Worm (Caenorhabditis elegans): Measurements from ENCODE around the gene trpp-6.

Gene trpp-6

DNA sequence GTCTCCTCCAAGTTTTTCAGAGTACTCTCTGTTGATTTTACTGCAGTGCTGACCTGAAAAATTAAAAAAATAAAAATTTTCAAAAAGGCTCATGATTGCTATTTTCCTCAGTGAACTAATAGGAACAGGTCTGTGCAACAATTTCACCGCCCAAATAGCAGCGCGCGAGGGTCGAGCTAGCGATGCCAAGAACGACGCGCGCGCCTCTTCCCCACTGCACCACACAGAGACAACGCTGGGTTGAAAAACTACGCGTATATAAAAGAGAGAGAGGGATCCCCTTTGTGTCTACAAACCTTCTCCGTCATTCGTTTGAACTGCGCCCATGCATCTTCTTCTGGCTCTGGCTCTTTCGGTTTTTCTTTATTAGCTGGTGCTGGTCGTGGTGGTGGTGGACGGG is 21.6 kb upstream of the trpp-6 start (continued):
- TF ChIP-seq dpl-1 (GFP tag; optimal IDR thresholded peaks at IDR 0.05) = peak in 2 of 3 experiments; percentile 45 to 46
- no peak for TF ChIP-seq ama-1 (optimal IDR thresholded peaks at IDR 0.05)
- TF ChIP-seq nhr-19 (GFP tag; conservative IDR thresholded peaks at IDR 0.05) = peak; percentile 64
- TF ChIP-seq nhr-28 (tag; optimal IDR thresholded peaks at IDR 0.05) = no peak
- no peak for TF ChIP-seq nhr-85 (tag)
- TF ChIP-seq sox-4 (tag; optimal IDR thresholded peaks at IDR 0.05) = no peak
- TF ChIP-seq ceh-90 (tag; optimal IDR thresholded peaks at IDR 0.05) = no peak
- TF ChIP-seq unc-98 (GFP tag; IDR thresholded peaks at IDR 0.05) = no peak
- peak; percentile 2 for TF ChIP-seq irx-1 (tag; optimal IDR thresholded peaks at IDR 0.05)

DNA sequence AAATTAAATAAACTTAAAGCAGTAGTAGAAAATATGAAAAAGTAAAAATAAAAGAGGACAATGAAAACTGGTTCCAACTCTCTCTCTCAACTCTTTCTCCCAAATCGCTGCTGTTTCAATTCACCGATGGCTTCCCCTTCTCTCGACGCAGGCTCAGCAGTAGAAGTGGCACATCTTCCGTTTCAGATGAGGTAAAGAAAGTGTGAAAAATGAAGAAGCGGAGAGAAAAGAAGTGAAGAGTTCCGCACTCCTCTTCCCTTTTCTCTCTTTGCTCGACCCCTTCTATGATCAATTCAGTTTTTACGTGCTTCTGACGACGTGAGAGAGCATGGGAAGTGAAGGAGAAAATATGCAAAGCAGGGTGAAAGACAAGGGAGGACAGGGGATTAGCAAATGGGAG is 17.4 kb upstream of the trpp-6 start:
- no peak for TF ChIP-seq vab-15 (tag; optimal IDR thresholded peaks at IDR 0.05)
- TF ChIP-seq ama-1 (optimal IDR thresholded peaks at IDR 0.05) = no peak
- TF ChIP-seq efl-1 (optimal IDR thresholded peaks at IDR 0.05) = no peak
- peak in 1 of 2 experiments; percentile 72 for TF ChIP-seq efl-1 (GFP tag; optimal IDR thresholded peaks at IDR 0.05 in 1 of 2)
- TF ChIP-seq fkh-8 (tag; optimal IDR thresholded peaks at IDR 0.05) = peak; percentile 35
- peak; percentile 17 for TF ChIP-seq egl-13 (tag; optimal IDR thresholded peaks at IDR 0.05)
- no peak for TF ChIP-seq unc-62 (GFP tag; optimal IDR thresholded peaks at IDR 0.05)
- no peak for TF ChIP-seq mab-9 (GFP tag; IDR thresholded peaks at IDR 0.05)
- TF ChIP-seq tbx-2 (tag; optimal IDR thresholded peaks at IDR 0.05) = no peak
- TF ChIP-seq nhr-47 (tag; optimal IDR thresholded peaks at IDR 0.05) = peak; percentile 31
- TF ChIP-seq nhr-77 (tag; optimal IDR thresholded peaks at IDR 0.05) = no peak
- TF ChIP-seq nhr-28 (tag; optimal IDR thresholded peaks at IDR 0.05) = no peak
- no peak for TF ChIP-seq aha-1 (tag; optimal IDR thresholded peaks at IDR 0.05)
- peak in 1 of 3 experiments; percentile 10 for TF ChIP-seq ceh-82 (tag; optimal IDR thresholded peaks at IDR 0.05)
- no peak for TF ChIP-seq aly-2 (tag; optimal IDR thresholded peaks at IDR 0.05)
- no peak for TF ChIP-seq zip-4 (GFP tag; optimal IDR thresholded peaks at IDR 0.05)
- no peak for TF ChIP-seq nhr-11 (tag; optimal IDR thresholded peaks at IDR 0.05)
- peak; percentile 67 for TF ChIP-seq fkh-10 (GFP tag; optimal IDR thresholded peaks at IDR 0.05)
- peak; percentile 82 for TF ChIP-seq lin-14 (GFP tag; optimal IDR thresholded peaks at IDR 0.05)
- peak; percentile 13; the same call in 1 of the 2 replicates for TF ChIP-seq isw-1 (GFP tag; IDR thresholded peaks at IDR 0.05)
- no peak for TF ChIP-seq lin-35 (GFP tag; optimal IDR thresholded peaks at IDR 0.05)
- TF ChIP-seq ceh-63 (GFP tag; optimal IDR thresholded peaks at IDR 0.05) = no peak
- TF ChIP-seq unc-98 (GFP tag; IDR thresholded peaks at IDR 0.05) = no peak
- no peak for TF ChIP-seq nhr-76 (tag; optimal IDR thresholded peaks at IDR 0.05)

DNA sequence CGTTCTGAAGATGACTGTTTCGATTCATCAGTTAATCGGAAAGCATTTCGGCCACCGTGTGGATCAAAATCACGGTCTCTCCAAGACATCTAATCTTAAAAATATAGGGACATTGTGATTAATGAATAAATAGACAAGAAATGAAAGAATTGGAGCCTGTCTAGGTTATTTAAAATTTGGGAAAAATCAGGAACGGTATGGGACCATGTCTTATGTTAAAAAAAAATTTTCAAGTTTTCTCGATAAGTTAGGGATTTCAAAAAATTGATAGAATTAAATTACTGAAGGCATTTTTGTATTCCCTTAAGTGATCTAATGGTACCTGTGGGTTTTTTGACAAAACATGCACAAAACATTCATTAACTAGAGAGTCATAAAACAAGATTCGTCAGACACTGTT is 15.6 kb upstream of the trpp-6 start, which contains the start of gene unc-41:
TSS of gene unc-41 (minus strand) at position 101 of the 400 bp plus-strand sequence.
- TF ChIP-seq ceh-63 (GFP tag; optimal IDR thresholded peaks at IDR 0.05) = no peak
- TF ChIP-seq hpl-2 (GFP tag; optimal IDR thresholded peaks at IDR 0.05) = no peak
- no peak for TF ChIP-seq xbp-1 (tag; optimal IDR thresholded peaks at IDR 0.05)
- TF ChIP-seq snpc-4 (tag; optimal IDR thresholded peaks at IDR 0.05) = no peak

DNA sequence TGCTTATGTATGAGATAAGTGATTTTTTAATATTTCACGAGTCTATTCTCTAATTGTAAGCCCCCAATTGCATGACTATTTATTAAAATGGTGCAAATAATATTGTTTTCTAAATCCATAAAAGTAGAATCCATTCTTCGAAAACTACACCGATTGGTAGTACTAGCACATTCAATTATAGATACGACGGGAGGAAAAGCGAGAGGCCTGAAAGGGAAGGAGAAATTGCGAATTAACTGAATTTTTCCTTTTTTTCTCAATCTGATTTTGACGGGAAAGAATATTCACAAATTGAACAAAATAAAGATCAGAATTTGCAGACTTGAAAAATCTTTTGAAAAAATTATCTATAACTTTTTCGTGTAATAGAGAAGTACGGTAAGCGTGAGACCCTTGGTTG is 14.5 kb upstream of the trpp-6 start:
- TF ChIP-seq fkh-10 (GFP tag; optimal IDR thresholded peaks at IDR 0.05) (no peak), sup-37 (GFP tag; optimal IDR thresholded peaks at IDR 0.05) (no peak), fkh-8 (tag; optimal IDR thresholded peaks at IDR 0.05) (no peak), lin-14 (GFP tag; optimal IDR thresholded peaks at IDR 0.05) (peak; percentile 18), lin-15B (tag; optimal IDR thresholded peaks at IDR 0.05) (no peak), lir-3 (tag; optimal IDR thresholded peaks at IDR 0.05; ENCODE audit: poor library complexity) (no peak), hlh-17 (GFP tag; optimal IDR thresholded peaks at IDR 0.05; ENCODE audit: borderline replicate concordance) (no peak)
